Worm (Caenorhabditis elegans): ENCODE measurements around the gene ZK616.1.

ce11 chrIV:5397539-5397938, 3.2 kb upstream of the ZK616.1 start, which contains the start of gene ZK616.2:
- TF ChIP-seq daf-19 (GFP tag; conservative IDR thresholded peaks at IDR 0.05), result no peak
- no peak for TF ChIP-seq madf-5 (GFP tag; IDR thresholded peaks at IDR 0.05)
- TF ChIP-seq dpl-1 (GFP tag; optimal IDR thresholded peaks at IDR 0.05), result no peak
- no peak for TF ChIP-seq dve-1 (tag; optimal IDR thresholded peaks at IDR 0.05; ENCODE audit: insufficient read depth)
- TF ChIP-seq nhr-76 (tag; optimal IDR thresholded peaks at IDR 0.05), result no peak
- no peak for TF ChIP-seq Y75B8A.6 (GFP tag; IDR thresholded peaks at IDR 0.05)
- no peak for TF ChIP-seq F49E8.2 (tag; optimal IDR thresholded peaks at IDR 0.05; ENCODE audit: borderline replicate concordance)
- TF ChIP-seq nhr-25 (tag; optimal IDR thresholded peaks at IDR 0.05; ENCODE audit: borderline replicate concordance, insufficient read depth), result no peak
- TF ChIP-seq mes-2 (tag; optimal IDR thresholded peaks at IDR 0.05; ENCODE audit: poor library complexity, severe bottlenecking), result no peak
- no peak for TF ChIP-seq unc-39 (tag; optimal IDR thresholded peaks at IDR 0.05)
- no peak for TF ChIP-seq F37D6.2 (tag; optimal IDR thresholded peaks at IDR 0.05)
- no peak for TF ChIP-seq ama-1 (optimal IDR thresholded peaks at IDR 0.05)
